Worm (Caenorhabditis elegans) whole organism, L3 larva: ENCODE results near the gene npr-19.

Experiments
- ceh-9 ChIP-seq: sonication (generic microtip); optimal IDR thresholded peaks from 2 replicates; lab custom pipeline; 2018; ENCODE audit warnings: missing biosample characterization, missing genetic modification characterization
- elt-2 ChIP-seq: sonication (generic microtip); optimal IDR thresholded peaks from 2 replicates; lab custom pipeline; 2016; ENCODE audit warnings: missing genetic modification reagents, mild to moderate bottlenecking, missing genetic modification characterization, missing compliant biosample characterization
- fos-1 ChIP-seq: fragments of 150-350 bp; optimal IDR thresholded peaks from 2 replicates; lab custom pipeline; 2014; ENCODE audit warnings: missing biosample characterization, missing genetic modification characterization
- nhr-237 ChIP-seq: fragments of 150-350 bp; optimal IDR thresholded peaks from 2 replicates; lab custom pipeline; 2014; ENCODE audit warnings: missing biosample characterization, missing genetic modification characterization
- nhr-76 ChIP-seq: fragments of 150-350 bp; sonication (generic microtip); optimal IDR thresholded peaks from 5 replicates; lab custom pipeline; 2014; ENCODE audit warnings: missing biosample characterization, missing genetic modification characterization
- pqm-1 ChIP-seq: fragments of 150-350 bp; optimal IDR thresholded peaks from 2 replicates; lab custom pipeline; 2017; ENCODE audit warnings: missing biosample characterization, missing genetic modification characterization, inconsistent platforms
- unc-62 ChIP-seq: fragments of 150-350 bp; sonication (generic microtip); optimal IDR thresholded peaks from 4 replicates; lab custom pipeline; 2014; ENCODE audit warnings: missing biosample characterization, missing genetic modification reagents, missing genetic modification characterization

DNA sequence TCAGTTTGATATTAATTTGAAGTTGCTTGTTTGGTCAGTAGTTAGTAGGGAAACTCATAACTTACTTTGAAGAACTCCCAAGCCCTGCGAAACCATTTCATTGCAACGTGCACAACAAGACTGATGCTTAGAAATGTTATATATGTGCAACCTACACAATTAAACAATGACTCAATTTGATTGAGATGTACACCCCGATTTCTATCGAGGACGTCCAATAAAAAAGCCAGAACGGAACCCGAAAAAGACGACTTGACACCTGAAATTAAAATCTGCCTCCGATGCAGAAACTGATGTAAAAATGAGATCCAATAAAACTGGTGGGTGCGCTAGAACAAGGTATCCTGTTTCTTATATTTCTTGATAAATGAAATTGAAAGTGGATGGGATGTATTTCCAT is 49.4 kb upstream of the npr-19 start, which contains the start of gene T04G9.6:
- no peak for TF ChIP-seq pqm-1 (tag; lab: Kevin White, UChicago)
- no peak for TF ChIP-seq ceh-9 (tag; lab: Kevin White, UChicago)
- TF ChIP-seq fos-1 (tag; lab: Kevin White, UChicago) = no peak
- TF ChIP-seq nhr-76 (tag; lab: Kevin White, UChicago) = no peak
- no peak for TF ChIP-seq unc-62 (GFP tag; lab: Kevin White, UChicago)
- no peak for TF ChIP-seq elt-2 (tag; lab: Kevin White, UChicago)
- TF ChIP-seq nhr-237 (tag; lab: Kevin White, UChicago) = no peak
